Fruit fly (Drosophila melanogaster): ENCODE results near the gene CG46464.

CG46464 gene

DNA sequence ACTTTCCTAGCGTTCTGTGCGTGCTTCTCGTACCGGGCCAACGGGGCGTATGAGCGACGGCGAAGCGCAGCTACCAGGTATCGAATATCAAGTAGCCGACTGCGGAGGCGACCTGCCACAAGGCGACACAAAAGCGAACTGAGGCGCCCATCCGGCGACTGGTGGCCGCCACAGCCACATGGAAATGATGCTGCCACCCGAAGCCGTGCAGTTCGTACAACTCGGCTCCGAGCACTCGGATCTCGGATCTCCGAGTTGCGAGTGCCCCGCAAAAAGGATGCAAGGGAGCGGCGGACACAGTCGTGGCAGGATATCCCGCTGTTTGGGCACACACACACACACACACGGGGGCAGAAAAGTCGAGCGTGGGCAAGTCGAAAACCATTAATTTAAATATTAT, at the start of gene CG46464, which contains the start of gene CG12994:
CG46464 (minus strand) TSS at position 115 of the 400 bp plus-strand sequence.
CG12994 (minus strand) TSS at position 115 of the 400 bp plus-strand sequence.
- no peak for TF ChIP-seq noc (tag; optimal IDR thresholded peaks at IDR 0.05)

DNA sequence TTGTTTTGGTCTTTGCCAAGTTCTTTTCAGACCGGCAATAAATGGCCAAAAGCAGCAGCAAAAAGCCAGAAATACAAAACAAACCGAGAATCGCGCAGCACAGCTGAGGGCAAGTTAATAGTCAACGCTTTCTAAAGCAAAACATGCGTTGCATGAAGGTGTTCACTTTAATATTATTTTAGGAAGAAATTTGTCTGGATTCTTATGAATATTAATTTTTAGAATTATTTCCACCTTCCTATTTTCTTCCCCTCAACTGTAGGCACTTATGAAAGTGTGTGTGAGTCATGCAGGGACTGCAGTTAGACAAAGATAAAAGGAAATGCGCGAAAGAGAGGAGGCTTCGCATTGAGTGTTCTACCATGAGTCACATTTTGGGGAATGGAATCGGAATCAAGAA, 47.4 kb upstream of the CG46464 start:
- TF ChIP-seq noc (tag; optimal IDR thresholded peaks at IDR 0.05) = peak; percentile 53

DNA sequence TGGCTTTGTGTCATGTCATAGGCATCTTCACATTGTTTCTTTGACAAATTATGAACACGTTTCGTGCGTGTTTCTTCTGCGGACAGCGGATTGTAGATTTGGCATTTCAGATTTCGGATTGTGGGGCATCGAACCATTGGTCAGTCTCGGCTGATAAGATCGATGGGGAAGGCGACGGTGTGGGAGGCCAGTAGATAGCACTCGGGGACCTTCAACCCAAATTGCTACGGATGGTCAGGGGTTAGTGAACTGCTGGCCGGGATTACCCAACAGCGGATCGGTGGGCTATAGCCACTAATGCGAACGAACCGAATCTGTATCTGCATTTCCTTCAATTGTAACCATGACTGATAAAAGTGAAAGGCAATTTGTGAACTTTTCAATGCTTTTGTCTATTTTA, 46.7 kb upstream of the CG46464 start:
- TF ChIP-seq noc (tag; optimal IDR thresholded peaks at IDR 0.05) = no peak

DNA sequence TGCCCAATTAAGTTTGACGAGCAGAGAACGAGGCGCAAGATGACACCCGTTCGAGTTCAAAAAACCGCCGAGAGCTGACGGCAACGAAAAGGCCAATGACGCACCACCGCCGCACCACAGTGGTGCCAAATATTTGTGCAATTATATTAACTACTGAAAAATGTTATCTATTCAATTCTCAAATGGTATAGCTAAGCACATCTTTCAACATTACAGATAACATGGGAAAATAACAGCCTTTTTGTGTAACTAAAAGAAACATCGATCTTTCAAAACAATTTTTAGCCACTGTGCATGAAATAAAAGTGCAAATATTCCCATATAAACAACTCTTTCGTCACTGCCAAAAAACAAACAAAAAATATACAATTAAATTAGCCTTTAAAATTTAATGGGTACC, 46.1 kb upstream of the CG46464 start:
- TF ChIP-seq noc (tag; optimal IDR thresholded peaks at IDR 0.05) = no peak

DNA sequence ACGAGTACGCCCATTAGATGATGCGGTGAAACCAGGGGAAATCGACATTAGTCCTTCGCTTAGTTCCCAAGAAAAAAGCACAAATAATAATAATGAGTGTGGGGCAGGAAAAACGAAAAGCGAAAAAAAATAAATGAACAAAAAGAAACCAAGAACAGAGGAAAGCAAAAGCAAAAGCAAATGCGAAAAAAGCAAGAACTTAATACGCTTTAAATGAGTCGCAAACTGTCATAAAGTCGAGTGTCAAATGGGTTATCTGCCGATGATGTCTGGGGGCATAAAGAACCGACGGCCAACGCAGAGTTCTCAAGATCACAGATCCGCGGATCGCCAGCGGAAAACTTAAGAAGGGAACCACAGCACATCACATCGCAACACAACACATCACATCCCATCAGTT, 44.6 kb upstream of the CG46464 start:
- TF ChIP-seq noc (tag; optimal IDR thresholded peaks at IDR 0.05) = no peak

DNA sequence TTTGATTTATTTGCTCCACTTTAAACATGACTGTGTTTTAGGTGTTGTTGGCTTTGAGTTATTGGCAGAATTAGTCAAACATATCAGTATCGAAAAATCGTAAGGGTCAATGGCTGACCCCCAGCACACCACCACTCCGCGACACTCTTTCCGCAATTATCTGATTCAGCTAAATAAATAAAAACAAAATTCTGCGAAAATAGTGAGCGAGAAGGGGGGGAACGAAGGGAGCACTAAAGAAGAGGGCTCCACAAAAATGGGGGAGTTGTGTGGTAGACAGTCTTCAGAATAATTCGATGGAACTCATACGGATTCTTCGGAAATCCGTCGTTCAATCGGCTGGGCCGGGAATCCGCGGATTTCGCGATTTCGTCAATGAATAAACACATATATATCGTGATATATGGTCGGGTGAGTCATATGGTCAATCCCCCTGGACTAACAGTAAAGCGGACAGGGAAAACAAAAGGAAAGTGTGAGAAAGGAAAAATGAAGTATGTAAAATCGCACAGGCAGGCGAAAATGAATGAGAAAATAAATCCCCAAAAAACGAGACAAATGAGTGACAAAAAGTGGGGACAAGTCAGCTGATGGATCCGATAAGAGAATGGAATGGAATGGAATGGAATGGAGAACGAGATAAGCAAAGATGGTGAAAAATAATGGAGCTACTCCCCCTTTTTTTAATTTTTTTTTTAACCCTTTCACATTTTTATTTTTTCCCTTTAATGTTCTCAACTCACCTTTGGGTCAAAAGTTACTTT, 41.7 kb upstream of the CG46464 start:
- TF ChIP-seq noc (tag; optimal IDR thresholded peaks at IDR 0.05) = no peak

DNA sequence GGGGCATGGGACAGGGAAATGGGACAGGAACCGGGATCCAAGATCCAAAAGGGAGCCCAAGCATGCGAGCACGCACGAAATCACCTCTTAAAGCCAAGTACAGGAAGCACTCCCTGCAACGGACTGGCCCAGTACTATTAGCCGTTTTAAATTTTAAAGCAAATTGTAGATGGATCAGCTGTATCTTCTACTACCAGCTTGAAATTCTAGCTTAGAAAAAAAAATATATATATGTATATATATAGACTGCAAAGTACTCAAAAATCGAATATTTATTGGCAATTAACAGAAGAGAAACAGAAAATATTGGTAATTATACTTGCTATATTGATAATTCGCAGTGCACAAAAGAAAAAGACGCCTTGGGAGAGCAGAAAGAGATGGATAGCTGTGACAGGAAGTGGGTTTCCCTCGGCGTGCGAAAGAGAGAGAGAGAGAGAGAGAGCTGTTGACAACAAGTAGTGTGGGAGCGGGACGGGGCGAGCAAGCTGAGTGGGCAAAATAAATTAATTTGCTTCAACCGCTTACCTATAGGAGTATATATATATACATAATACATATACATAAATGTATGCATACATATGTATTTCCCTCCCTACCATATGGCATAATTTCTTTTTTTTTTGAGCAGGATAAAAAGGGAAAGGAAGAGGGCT, 40.5 kb upstream of the CG46464 start:
- TF ChIP-seq noc (tag; optimal IDR thresholded peaks at IDR 0.05) = no peak

DNA sequence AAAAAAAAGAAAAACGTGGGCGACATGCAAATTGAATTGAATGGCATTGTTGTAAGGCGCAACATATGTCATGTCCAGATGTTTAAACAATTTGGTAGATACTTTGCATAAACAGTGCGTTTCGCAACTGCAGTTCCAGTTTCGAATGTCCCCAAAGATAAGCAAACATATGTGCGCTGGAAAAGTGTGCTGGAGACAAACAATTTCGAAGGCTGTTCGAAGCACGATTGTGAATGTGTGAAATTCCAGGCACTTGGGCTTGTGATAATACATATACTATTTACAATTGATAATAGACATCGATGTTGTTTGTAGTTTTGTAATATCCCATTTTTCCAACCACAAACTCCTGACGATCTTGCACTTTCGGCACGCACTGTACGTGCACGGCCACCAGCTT, 39.0 kb upstream of the CG46464 start:
- no peak for TF ChIP-seq noc (tag; optimal IDR thresholded peaks at IDR 0.05)

DNA sequence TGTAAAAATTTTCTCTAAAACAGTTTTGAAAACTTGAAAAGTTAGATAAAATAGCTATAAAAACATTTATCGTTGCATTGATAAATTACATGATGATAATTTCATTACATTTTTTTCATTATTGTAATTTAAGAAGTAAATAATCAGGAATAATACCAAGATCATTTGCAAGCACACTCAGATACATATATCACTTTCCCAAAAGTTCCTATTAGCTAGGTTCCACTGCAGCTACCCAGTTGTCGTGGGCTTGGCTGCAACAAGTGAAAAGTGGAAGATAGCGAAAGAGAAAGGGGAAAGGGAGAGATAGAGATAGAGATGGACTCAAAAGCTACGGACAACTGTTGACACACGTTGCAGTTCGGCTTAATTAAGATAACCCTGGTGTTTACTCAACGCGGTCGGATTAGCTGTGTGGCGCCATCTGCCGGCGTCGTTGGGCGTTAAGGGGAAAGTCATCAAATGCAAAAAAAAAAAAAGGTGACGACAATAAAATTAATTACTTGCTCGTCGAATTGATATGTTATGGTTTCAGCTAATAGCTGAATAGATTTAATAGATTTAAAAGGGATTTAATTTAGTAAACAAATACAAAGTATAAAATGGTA, 38.0 kb upstream of the CG46464 start:
- TF ChIP-seq noc (tag; optimal IDR thresholded peaks at IDR 0.05) = no peak

DNA sequence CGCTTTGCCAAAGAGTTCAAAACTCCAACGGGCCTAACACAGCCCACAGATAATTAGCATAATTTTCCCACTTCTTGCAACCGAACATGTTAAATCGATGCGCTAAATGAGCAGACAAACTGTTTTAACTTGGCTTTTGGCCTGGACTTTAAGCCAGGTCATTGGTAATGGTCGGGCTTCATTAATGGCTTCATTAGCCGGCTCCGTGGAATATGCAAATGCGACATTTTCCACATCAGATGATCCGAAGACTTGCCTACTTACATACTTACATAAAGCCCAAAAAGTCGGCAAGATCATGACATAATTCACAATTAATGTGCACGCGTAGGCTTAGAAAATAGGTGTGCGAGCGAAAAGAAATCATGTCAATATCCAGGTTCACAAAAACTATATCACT, 34.6 kb upstream of the CG46464 start:
- TF ChIP-seq noc (tag; optimal IDR thresholded peaks at IDR 0.05) = no peak

DNA sequence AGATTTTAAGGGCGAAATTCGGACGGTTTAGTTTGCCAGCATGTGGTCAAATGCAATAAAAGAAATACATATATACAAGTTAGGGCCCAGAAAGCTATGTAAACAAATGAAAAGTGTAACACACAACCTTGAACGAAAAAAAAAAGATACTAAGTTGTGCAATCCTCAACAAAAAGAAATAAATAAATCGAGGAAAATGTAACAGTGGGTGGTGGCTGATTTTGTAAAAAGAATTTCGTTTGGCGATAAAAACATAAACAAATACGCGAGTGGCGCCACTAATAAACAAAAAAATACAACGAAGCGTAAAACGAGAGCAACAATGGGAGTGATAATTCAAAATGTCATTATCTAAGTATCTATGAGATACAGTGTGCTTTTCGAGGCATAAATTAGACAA, 33.2 kb upstream of the CG46464 start:
- no peak for TF ChIP-seq noc (tag; optimal IDR thresholded peaks at IDR 0.05)

DNA sequence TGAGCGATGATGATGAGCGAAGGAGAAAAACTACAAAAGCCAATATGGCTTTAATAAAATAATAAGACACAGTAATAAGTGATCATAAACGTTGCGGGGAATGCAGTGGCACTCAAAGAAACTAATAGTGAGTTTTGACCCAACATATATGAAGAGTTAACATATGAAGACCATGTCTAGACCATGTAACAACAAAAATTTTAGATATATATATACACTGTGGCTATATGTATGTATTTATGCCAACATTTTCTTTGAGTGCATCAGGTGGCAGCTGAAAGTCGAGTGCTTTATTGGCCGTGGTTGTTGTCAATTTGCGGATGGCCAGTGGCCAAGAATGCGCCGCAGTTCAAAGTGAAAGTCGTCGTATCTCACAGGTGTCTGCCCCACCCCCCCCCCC, 30.1 kb upstream of the CG46464 start:
- no peak for TF ChIP-seq noc (tag; optimal IDR thresholded peaks at IDR 0.05)

DNA sequence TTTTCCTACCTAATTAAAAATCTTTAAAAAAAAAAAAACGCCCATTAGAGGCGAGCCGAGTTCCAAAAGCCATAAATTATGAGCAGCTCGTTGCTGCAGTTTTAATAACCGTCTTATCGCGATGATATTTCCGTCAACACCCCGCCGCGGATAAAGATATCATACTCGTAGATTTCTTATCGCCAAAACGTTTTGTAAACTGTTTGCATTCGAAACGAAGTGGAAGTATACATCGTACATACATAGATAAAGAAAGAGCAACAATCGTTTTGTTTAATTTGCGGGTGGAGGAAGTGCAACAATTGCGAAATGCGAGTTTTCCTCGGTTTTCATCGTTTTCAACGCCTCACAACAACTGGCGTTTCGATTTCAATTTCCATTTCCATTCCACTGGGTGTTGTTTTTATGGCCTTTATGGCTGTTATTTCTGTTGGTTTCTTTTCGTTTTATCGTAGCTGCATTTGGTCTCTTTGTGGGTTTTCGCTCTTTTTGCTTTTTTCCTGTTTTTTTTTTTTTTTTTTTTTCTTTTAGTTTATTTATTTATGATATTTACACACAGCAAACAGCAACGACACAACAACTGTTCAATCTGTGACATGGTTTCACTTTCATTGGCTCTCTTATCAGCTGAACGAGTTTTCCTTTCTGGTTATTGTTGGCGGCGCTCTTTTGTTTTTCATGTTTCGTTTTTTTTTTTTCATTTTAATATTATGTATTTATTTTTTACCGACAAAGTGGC, 29.3 kb upstream of the CG46464 start:
- no peak for TF ChIP-seq noc (tag; optimal IDR thresholded peaks at IDR 0.05)

DNA sequence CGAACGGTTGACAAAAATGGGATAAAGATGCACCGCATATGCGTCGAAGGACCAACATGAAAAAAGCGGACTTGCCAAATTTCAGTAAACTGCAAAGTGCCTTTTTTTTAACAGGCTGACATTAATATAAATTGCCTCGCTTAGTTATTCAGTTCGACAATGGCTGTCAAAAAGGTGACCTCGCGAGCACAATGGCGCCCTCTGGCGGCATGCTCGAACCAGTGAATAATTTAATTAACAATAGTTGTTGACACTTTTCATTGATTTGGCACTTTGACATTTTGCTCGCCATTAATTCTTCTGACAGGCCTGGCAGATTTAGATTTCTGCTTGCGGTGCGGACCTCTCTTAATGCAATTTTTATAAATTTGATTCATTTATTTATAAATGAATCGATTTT, 28.7 kb upstream of the CG46464 start:
- TF ChIP-seq noc (tag; optimal IDR thresholded peaks at IDR 0.05) = no peak

DNA sequence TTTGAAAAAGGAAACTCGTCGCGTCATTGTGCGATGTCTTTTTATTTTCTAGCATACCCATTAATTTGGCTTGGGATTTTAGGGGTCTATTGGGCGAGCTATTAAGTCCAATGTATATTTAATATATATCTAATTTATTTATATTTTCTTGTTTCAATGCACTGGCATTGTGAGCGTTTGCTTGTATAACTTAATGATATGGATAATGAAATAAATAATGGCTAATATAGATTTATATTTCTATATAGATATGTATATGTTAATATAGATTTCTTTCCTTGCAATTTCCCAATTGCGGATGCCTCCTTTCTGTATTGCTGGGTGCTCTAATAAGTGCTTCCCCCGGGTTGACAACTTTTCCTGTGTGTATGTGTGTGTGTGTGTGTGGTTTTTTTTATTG, 27.8 kb upstream of the CG46464 start:
- no peak for TF ChIP-seq noc (tag; optimal IDR thresholded peaks at IDR 0.05)

DNA sequence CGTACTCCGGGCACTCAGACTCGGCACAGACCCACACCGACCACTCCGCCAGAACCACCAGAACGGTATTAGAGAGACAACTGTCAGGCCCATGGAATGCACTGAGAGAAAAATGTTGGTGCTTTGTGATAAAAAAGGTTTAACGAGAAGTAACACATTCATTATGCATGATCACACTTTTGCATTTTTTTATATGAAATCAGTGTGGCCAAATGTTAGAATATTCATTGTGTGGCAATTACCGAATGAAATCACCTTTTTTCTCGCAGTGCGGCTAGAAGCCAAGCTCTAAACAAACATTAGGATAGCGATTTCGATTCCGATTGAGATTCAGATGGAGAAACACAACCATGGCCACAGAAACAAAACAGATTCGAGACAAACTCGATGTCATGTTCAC, 21.7 kb upstream of the CG46464 start:
- peak; percentile 31 for TF ChIP-seq noc (tag; optimal IDR thresholded peaks at IDR 0.05)

Measured in whole organism, larva.